Fruit fly (Drosophila melanogaster): Measurements from ENCODE around the gene CG32264.

Gene CG32264

dm6 chr3L:3824790-3825484, 18.7 kb upstream of the CG32264 start, which contains the start of gene Rdh (continued):
- TF ChIP-seq CG32767 (GFP tag; IDR thresholded peaks at IDR 0.05) (no peak), cato (GFP tag; optimal IDR thresholded peaks at IDR 0.05; ENCODE audit: borderline replicate concordance) (peak; percentile 33), zfh1 (GFP tag; IDR thresholded peaks at IDR 0.05) (no peak), fd3F (GFP tag; optimal IDR thresholded peaks at IDR 0.05) (peak; percentile 69), sd (tag; optimal IDR thresholded peaks at IDR 0.05) (peak; percentile 39), CG8388 (GFP tag; optimal IDR thresholded peaks at IDR 0.05) (peak; percentile 68), CG6175 (GFP tag; IDR thresholded peaks at IDR 0.05) (no peak), hkb (optimal IDR thresholded peaks at IDR 0.05) (no peak), hkb (GFP tag; IDR thresholded peaks at IDR 0.05) (peak; percentile 84), Dref (GFP tag; IDR thresholded peaks at IDR 0.05) (no peak), CG9876 (GFP tag; optimal IDR thresholded peaks at IDR 0.05) (no peak), HHEX (GFP tag; optimal IDR thresholded peaks at IDR 0.05) (peak; percentile 84), CkIIα-i1 (GFP tag; IDR thresholded peaks at IDR 0.05) (no peak), Kr (GFP tag; optimal IDR thresholded peaks at IDR 0.05) (no peak), Hand (GFP tag; optimal IDR thresholded peaks at IDR 0.05) (peak; percentile 91), HLH4C (GFP tag; IDR thresholded peaks at IDR 0.05; ENCODE audit: partially characterized antibody) (no peak), crc (GFP tag; optimal IDR thresholded peaks at IDR 0.05) (no peak), en (GFP tag; optimal IDR thresholded peaks at IDR 0.05) (no peak), gce (GFP tag; IDR thresholded peaks at IDR 0.05) (no peak), vvl (GFP tag; IDR thresholded peaks at IDR 0.05) (peak; percentile 78), CG5953 (GFP tag; IDR thresholded peaks at IDR 0.05) (no peak), Eip74EF (GFP tag; optimal IDR thresholded peaks at IDR 0.05) (peak in 1 of 2 experiments; percentile 70), CG17186 (GFP tag; optimal IDR thresholded peaks at IDR 0.05) (no peak), Antp (GFP tag; optimal IDR thresholded peaks at IDR 0.05) (no peak), pita (GFP tag; optimal IDR thresholded peaks at IDR 0.05) (no peak), CG12104 (GFP tag; optimal IDR thresholded peaks at IDR 0.05) (peak; percentile 80), eve (GFP tag; optimal IDR thresholded peaks at IDR 0.05) (peak in 1 of 2 experiments; percentile 91), CG4820 (GFP tag; optimal IDR thresholded peaks at IDR 0.05) (peak; percentile 71), CG7556 (GFP tag; optimal IDR thresholded peaks at IDR 0.05) (peak; percentile 94), CHES-1-like (GFP tag; optimal IDR thresholded peaks at IDR 0.05) (peak; percentile 29), Sox102F (GFP tag; optimal IDR thresholded peaks at IDR 0.05) (peak; percentile 77), sc (optimal IDR thresholded peaks at IDR 0.05) (no peak), sc (GFP tag; optimal IDR thresholded peaks at IDR 0.05) (peak; percentile 55), CoRest (tag; optimal IDR thresholded peaks at IDR 0.05) (peak; percentile 86), CG14014 (GFP tag; IDR thresholded peaks at IDR 0.05) (peak; percentile 64), CG7372 (GFP tag; IDR thresholded peaks at IDR 0.05) (0 out of 2 replicates have a peak, but pooled peaks have one; percentile 20), CrebB (tag; optimal IDR thresholded peaks at IDR 0.05) (peak; percentile 61), Trl (optimal IDR thresholded peaks at IDR 0.05) (peak; percentile 74 to 89), Trl (GFP tag; optimal IDR thresholded peaks at IDR 0.05) (no peak), dmrt99B (tag; optimal IDR thresholded peaks at IDR 0.05) (peak; percentile 84), crol (GFP tag; IDR thresholded peaks at IDR 0.05) (peak; percentile 72), Scr (GFP tag; IDR thresholded peaks at IDR 0.05; ENCODE audit: partially characterized antibody) (no peak), tup (GFP tag; optimal IDR thresholded peaks at IDR 0.05) (peak; percentile 41), CG12155 (GFP tag; optimal IDR thresholded peaks at IDR 0.05) (peak; percentile 58), Sin3A (optimal IDR thresholded peaks at IDR 0.05) (no peak), CG11093 (GFP tag; IDR thresholded peaks at IDR 0.05) (peak; percentile 60; the same call in 1 of the 3 replicates), grau (tag; optimal IDR thresholded peaks at IDR 0.05) (peak; percentile 87), dpn (GFP tag; optimal IDR thresholded peaks at IDR 0.05) (peak; percentile 55 to 59), CG32772 (GFP tag; IDR thresholded peaks at IDR 0.05) (no peak), CG7987 (GFP tag; optimal IDR thresholded peaks at IDR 0.05) (peak; percentile 15), CG9797 (GFP tag; optimal IDR thresholded peaks at IDR 0.05) (no peak)
